Fruit fly (Drosophila melanogaster) whole organism, embryonic: ENCODE data around the gene Pisd.

Source experiments
- Aef1 ChIP-seq: fragments of 200-800 bp; sonication (Bioruptor generic); IDR thresholded peaks from 3 replicates; pipeline ENCODE4 v1.3.6; 2022; ENCODE audit warnings: missing biosample characterization, missing genetic modification characterization
- CG12071 ChIP-seq: fragments of 200-800 bp; sonication (Bioruptor generic); optimal IDR thresholded peaks from 3 replicates; lab custom pipeline; 2018; ENCODE audit warnings: missing biosample characterization, mild to moderate bottlenecking, missing genetic modification characterization
- CG12659 ChIP-seq: fragments of 200-800 bp; sonication (Bioruptor generic); optimal IDR thresholded peaks from 3 replicates; lab custom pipeline; 2017; ENCODE audit warnings: mild to moderate bottlenecking, missing biosample characterization, missing genetic modification reagents, missing genetic modification characterization
- CG13287 ChIP-seq: fragments of 200-800 bp; sonication (Bioruptor generic); IDR thresholded peaks from 2 replicates; pipeline ENCODE4 v1.3.6; 2022; ENCODE audit warnings: missing biosample characterization, missing genetic modification characterization; ENCODE audit not compliant: partially characterized antibody
- CG15479 ChIP-seq: fragments of 200-800 bp; sonication (Bioruptor generic); optimal IDR thresholded peaks from 3 replicates; lab custom pipeline; 2019; ENCODE audit warnings: missing biosample characterization, mild to moderate bottlenecking, missing genetic modification characterization, moderate library complexity
- CG15514 ChIP-seq: fragments of 200-800 bp; sonication (Bioruptor generic); optimal IDR thresholded peaks from 3 replicates; lab custom pipeline; 2017; ENCODE audit warnings: missing biosample characterization, missing genetic modification characterization, mild to moderate bottlenecking, moderate library complexity, missing genetic modification reagents
- CG1832 ChIP-seq: fragments of 200-800 bp; sonication (Bioruptor generic); optimal IDR thresholded peaks from 2 replicates; lab custom pipeline; 2017; ENCODE audit warnings: missing biosample characterization, mild to moderate bottlenecking, missing genetic modification characterization, inconsistent platforms
- CG2199 ChIP-seq: fragments of 200-800 bp; sonication (Bioruptor generic); IDR thresholded peaks from 3 replicates; pipeline ENCODE4 v1.3.6; 2022; ENCODE audit warnings: missing biosample characterization, missing genetic modification characterization
- CG31365 ChIP-seq: fragments of 200-800 bp; sonication (Bioruptor generic); optimal IDR thresholded peaks from 2 replicates; lab custom pipeline; 2018; ENCODE audit warnings: missing biosample characterization, mild to moderate bottlenecking, missing genetic modification characterization
- CG32772 ChIP-seq: fragments of 200-800 bp; sonication (Bioruptor generic); IDR thresholded peaks from 2 replicates; pipeline ENCODE4 v1.3.6; 2022; ENCODE audit warnings: missing biosample characterization, missing genetic modification characterization
- CG43689 ChIP-seq: fragments of 200-800 bp; sonication (Bioruptor generic); IDR thresholded peaks from 2 replicates; pipeline ENCODE4 v1.3.6; 2022; ENCODE audit warnings: missing biosample characterization, missing genetic modification characterization
- CG4424 ChIP-seq: fragments of 200-800 bp; sonication (Bioruptor generic); optimal IDR thresholded peaks from 3 replicates; lab custom pipeline; 2016; ENCODE audit warnings: missing biosample characterization, missing genetic modification characterization
- CG4854 ChIP-seq: fragments of 200-800 bp; sonication (Bioruptor generic); optimal IDR thresholded peaks from 2 replicates; lab custom pipeline; 2016; ENCODE audit warnings: missing biosample characterization, missing genetic modification characterization, inconsistent platforms
- CG7839 ChIP-seq: fragments of 200-800 bp; sonication (Bioruptor generic); optimal IDR thresholded peaks from 3 replicates; lab custom pipeline; 2018; ENCODE audit warnings: missing biosample characterization, mild to moderate bottlenecking, missing genetic modification characterization, moderate library complexity
- CG8089 ChIP-seq: fragments of 200-800 bp; sonication (Bioruptor generic); optimal IDR thresholded peaks from 3 replicates; lab custom pipeline; 2016; ENCODE audit warnings: missing biosample characterization, missing genetic modification characterization
- CkIIα-i1 ChIP-seq: fragments of 200-800 bp; sonication (Bioruptor generic); IDR thresholded peaks from 2 replicates; pipeline ENCODE4 v1.3.6; 2022; ENCODE audit warnings: missing biosample characterization, missing genetic modification characterization
- Doc2 ChIP-seq: fragments of 200-800 bp; sonication (Bioruptor generic); IDR thresholded peaks from 2 replicates; pipeline ENCODE4 v1.3.6; 2022; ENCODE audit warnings: missing biosample characterization, missing genetic modification characterization
- Drgx ChIP-seq: fragments of 200-800 bp; sonication (Bioruptor generic); IDR thresholded peaks from 2 replicates; pipeline ENCODE4 v1.3.6; 2022; ENCODE audit warnings: missing biosample characterization, missing genetic modification characterization
- E2f1 ChIP-seq: fragments of 200-800 bp; sonication (Bioruptor generic); IDR thresholded peaks from 2 replicates; pipeline ENCODE4 v1.3.6; 2022; ENCODE audit warnings: missing biosample characterization, missing genetic modification characterization
- HmgZ ChIP-seq: fragments of 200-800 bp; sonication (Bioruptor generic); optimal IDR thresholded peaks from 2 replicates; lab custom pipeline; 2018; ENCODE audit warnings: missing biosample characterization, mild to moderate bottlenecking, missing genetic modification characterization
- Meics ChIP-seq: fragments of 200-800 bp; sonication (Bioruptor generic); optimal IDR thresholded peaks from 2 replicates; lab custom pipeline; 2017; ENCODE audit warnings: missing biosample characterization, mild to moderate bottlenecking, missing genetic modification characterization
- Mrtf ChIP-seq: fragments of 200-800 bp; sonication (Bioruptor generic); IDR thresholded peaks from 3 replicates; pipeline ENCODE4 v1.3.6; 2022; ENCODE audit warnings: missing biosample characterization, missing genetic modification characterization
- Ptx1 ChIP-seq: fragments of 200-800 bp; sonication (Bioruptor generic); IDR thresholded peaks from 2 replicates; pipeline ENCODE4 v1.3.6; 2022; ENCODE audit warnings: missing biosample characterization, missing genetic modification characterization
- Sry-β ChIP-seq: fragments of 200-800 bp; sonication (Bioruptor generic); optimal IDR thresholded peaks from 2 replicates; lab custom pipeline; 2018; ENCODE audit warnings: missing biosample characterization, mild to moderate bottlenecking, missing genetic modification characterization, moderate library complexity
- YL-1 ChIP-seq: fragments of 200-800 bp; sonication (Bioruptor generic); optimal IDR thresholded peaks from 3 replicates; lab custom pipeline; 2017; ENCODE audit warnings: missing biosample characterization, mild to moderate bottlenecking, missing genetic modification characterization
- btn ChIP-seq: fragments of 200-800 bp; sonication (Bioruptor generic); optimal IDR thresholded peaks from 2 replicates; lab custom pipeline; 2016; ENCODE audit warnings: missing biosample characterization, missing genetic modification characterization
- ci ChIP-seq: fragments of 200-800 bp; sonication (Bioruptor generic); IDR thresholded peaks from 3 replicates; pipeline ENCODE4 v1.3.6; 2022; ENCODE audit warnings: missing biosample characterization, missing genetic modification characterization
- crol ChIP-seq: fragments of 200-800 bp; sonication (Bioruptor generic); IDR thresholded peaks from 2 replicates; pipeline ENCODE4 v1.3.6; 2022; ENCODE audit warnings: missing biosample characterization, missing genetic modification characterization
- dan ChIP-seq: fragments of 200-800 bp; sonication (Bioruptor generic); IDR thresholded peaks from 2 replicates; pipeline ENCODE4 v1.3.6; 2022; ENCODE audit warnings: missing biosample characterization, missing genetic modification characterization
- dysf ChIP-seq: fragments of 200-800 bp; sonication (Bioruptor generic); IDR thresholded peaks from 3 replicates; pipeline ENCODE4 v1.3.6; 2022; ENCODE audit warnings: missing biosample characterization, missing genetic modification characterization
- fu2 ChIP-seq: fragments of 200-800 bp; sonication (Bioruptor generic); optimal IDR thresholded peaks from 2 replicates; lab custom pipeline; 2016; ENCODE audit warnings: missing biosample characterization, missing genetic modification characterization
- gcm ChIP-seq: fragments of 200-800 bp; sonication (Bioruptor generic); optimal IDR thresholded peaks from 2 replicates; lab custom pipeline; 2019; ENCODE audit warnings: missing biosample characterization, mild to moderate bottlenecking, missing genetic modification characterization, moderate library complexity
- gem ChIP-seq: fragments of 200-800 bp; sonication (Bioruptor generic); optimal IDR thresholded peaks from 2 replicates; lab custom pipeline; 2019; ENCODE audit warnings: missing biosample characterization, mild to moderate bottlenecking, missing genetic modification characterization, moderate library complexity
- grn ChIP-seq: fragments of 200-800 bp; sonication (Bioruptor generic); optimal IDR thresholded peaks from 3 replicates; lab custom pipeline; 2017; ENCODE audit warnings: missing biosample characterization, missing genetic modification characterization
- jing ChIP-seq: fragments of 200-800 bp; sonication (Bioruptor generic); optimal IDR thresholded peaks from 2 replicates; lab custom pipeline; 2018; ENCODE audit warnings: missing biosample characterization, mild to moderate bottlenecking, missing genetic modification characterization
- kay ChIP-seq: fragments of 200-800 bp; sonication (Bioruptor generic); optimal IDR thresholded peaks from 2 replicates; lab custom pipeline; 2016; ENCODE audit warnings: missing biosample characterization, missing genetic modification characterization
- kni ChIP-seq: fragments of 200-800 bp; sonication (Bioruptor generic); optimal IDR thresholded peaks from 3 replicates; lab custom pipeline; 2017; ENCODE audit warnings: mild to moderate bottlenecking, missing biosample characterization, missing genetic modification reagents, missing genetic modification characterization
- lab ChIP-seq: fragments of 200-800 bp; sonication (Bioruptor generic); optimal IDR thresholded peaks from 3 replicates; lab custom pipeline; 2017; ENCODE audit warnings: missing biosample characterization, missing genetic modification characterization, mild to moderate bottlenecking, moderate library complexity, missing genetic modification reagents
- lilli ChIP-seq: fragments of 200-800 bp; sonication (Bioruptor generic); optimal IDR thresholded peaks from 3 replicates; lab custom pipeline; 2016; ENCODE audit warnings: missing biosample characterization, missing genetic modification characterization
- lmd ChIP-seq: fragments of 200-800 bp; sonication (Bioruptor generic); IDR thresholded peaks from 2 replicates; pipeline ENCODE4 v1.3.6; 2022; ENCODE audit warnings: missing biosample characterization, missing genetic modification characterization
- nmo ChIP-seq: fragments of 200-800 bp; sonication (Bioruptor generic); optimal IDR thresholded peaks from 2 replicates; lab custom pipeline; 2018; ENCODE audit warnings: missing biosample characterization, mild to moderate bottlenecking, missing genetic modification characterization, moderate library complexity
- nom ChIP-seq: fragments of 200-800 bp; sonication (Bioruptor generic); optimal IDR thresholded peaks from 2 replicates; lab custom pipeline; 2017; ENCODE audit warnings: missing biosample characterization, missing genetic modification characterization, mild to moderate bottlenecking, moderate library complexity, missing genetic modification reagents
- pan ChIP-seq, 4 experiments: fragments of >200 bp in 3 of 4; fragments of 200-800 bp in 1 of 4; sonication (Bioruptor generic) in 1 of 4; optimal IDR thresholded peaks in 3 of 4; IDR thresholded peaks in 1 of 4; 2 replicates each; pipeline versions ENCODE4 v1.3.6 to Lab custom; 2017 to 2022; ENCODE audit warnings: missing biosample characterization in 2 of 4, missing genetic modification characterization in 2 of 4, mixed read lengths in 1 of 4
- repo ChIP-seq: fragments of 200-800 bp; sonication (Bioruptor generic); optimal IDR thresholded peaks from 2 replicates; lab custom pipeline; 2016; ENCODE audit warnings: missing biosample characterization, missing genetic modification characterization
- seq ChIP-seq: fragments of 200-800 bp; sonication (Bioruptor generic); IDR thresholded peaks from 2 replicates; pipeline ENCODE4 v1.3.6; 2022; ENCODE audit warnings: missing biosample characterization, missing genetic modification characterization
- sug ChIP-seq: fragments of 200-800 bp; optimal IDR thresholded peaks from 2 replicates; lab custom pipeline; 2019; ENCODE audit warnings: missing biosample characterization, mild to moderate bottlenecking, missing genetic modification characterization, moderate library complexity
- z ChIP-seq: fragments of 200-800 bp; sonication (Bioruptor generic); IDR thresholded peaks from 3 replicates; pipeline ENCODE4 v1.3.6; 2022; ENCODE audit warnings: missing biosample characterization, missing genetic modification characterization

Gene Pisd

dm6 chr3R:24003948-24004347 is 46.6 kb upstream of the Pisd start:
- no peak for TF ChIP-seq repo
- TF ChIP-seq btn = no peak
- TF ChIP-seq nom (GFP tag; lab: Kevin White, UChicago) = peak; percentile 87
- TF ChIP-seq Doc2 = no peak
- TF ChIP-seq CG2199 (GFP tag; lab: Robert Waterston, UW) = 0 out of 3 replicates have a peak, but pooled peaks have one; percentile 18
- TF ChIP-seq CG8089 (GFP tag; lab: Kevin White, UChicago) = no peak

DNA sequence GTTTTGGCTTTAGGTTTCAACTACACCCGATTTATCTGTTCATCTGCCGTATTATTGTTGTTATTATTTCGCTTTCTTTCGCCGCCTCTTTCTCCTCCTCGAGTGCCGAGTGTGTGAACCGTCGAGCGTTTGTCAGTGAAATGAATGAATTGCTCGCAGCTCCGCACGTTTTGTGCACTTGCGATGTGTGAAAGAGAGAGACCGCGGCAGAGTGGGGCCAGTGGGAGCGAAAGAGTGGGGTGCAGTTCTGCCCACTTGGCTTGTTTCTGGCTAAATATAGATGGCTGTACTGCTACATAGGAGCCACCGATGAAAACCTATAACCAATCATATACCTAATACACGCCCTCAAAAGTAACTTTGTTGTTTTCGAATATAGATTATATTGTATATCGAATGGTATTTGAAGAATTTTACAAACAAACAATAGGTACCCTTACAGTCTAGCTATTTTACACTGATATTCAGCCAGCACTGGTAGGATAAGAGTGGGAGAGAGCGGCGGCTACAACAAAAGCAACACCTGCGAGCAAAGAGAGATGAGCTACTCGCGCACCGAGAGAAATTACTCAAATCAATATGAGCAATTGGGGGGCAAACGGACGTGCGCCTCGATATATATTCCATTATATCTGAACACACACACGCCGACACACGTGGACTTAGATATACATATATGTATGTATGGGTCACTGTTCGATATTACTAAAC is 44.0 kb upstream of the Pisd start:
- no peak for TF ChIP-seq CG43689 (GFP tag; lab: Robert Waterston, UW)
- TF ChIP-seq pan (optimal IDR thresholded peaks at IDR 0.05; lab: Kevin White, UChicago) = no peak
- TF ChIP-seq pan (GFP tag; optimal IDR thresholded peaks at IDR 0.05 in 1 of 2, IDR thresholded peaks at IDR 0.05 in 1 of 2) = peak in 1 of 2 experiments; percentile 19
- TF ChIP-seq grn (GFP tag; lab: Kevin White, UChicago) = peak; percentile 53
- TF ChIP-seq Aef1 = 0 out of 3 replicates have a peak, but pooled peaks have one; percentile 26
- TF ChIP-seq E2f1 = peak; percentile 26; the same call in 1 of the 2 replicates
- peak; percentile 1 for TF ChIP-seq CG1832 (GFP tag; lab: Kevin White, UChicago)
- TF ChIP-seq kni (GFP tag; lab: Kevin White, UChicago) = peak; percentile 32
- TF ChIP-seq Meics (GFP tag; lab: Kevin White, UChicago) = peak; percentile 41
- peak; percentile 43; the same call in 1 of the 3 replicates for TF ChIP-seq dysf (GFP tag; lab: Robert Waterston, UW)
- 0 out of 2 replicates have a peak, but pooled peaks have one; percentile 29 for TF ChIP-seq CG32772
- peak; percentile 38; the same call in 1 of the 2 replicates for TF ChIP-seq lmd (GFP tag; lab: Robert Waterston, UW)
- TF ChIP-seq CkIIα-i1 (GFP tag; lab: Robert Waterston, UW) = no peak
- TF ChIP-seq z (GFP tag; lab: Robert Waterston, UW) = peak; percentile 56; the same call in 1 of the 3 replicates
- peak; percentile 19 for TF ChIP-seq sug (tag; lab: Kevin White, UChicago)
- TF ChIP-seq kay = peak; percentile 11
- TF ChIP-seq lab (GFP tag; lab: Kevin White, UChicago) = peak; percentile 42
- no peak for TF ChIP-seq Mrtf
- TF ChIP-seq lilli (GFP tag; lab: Kevin White, UChicago) = peak; percentile 34
- TF ChIP-seq seq (GFP tag; lab: Robert Waterston, UW) = 0 out of 2 replicates have a peak, but pooled peaks have one; percentile 11
- peak; percentile 96 for TF ChIP-seq Sry-β
- TF ChIP-seq CG15514 (GFP tag; lab: Kevin White, UChicago) = peak; percentile 8
- no peak for TF ChIP-seq CG15479 (GFP tag; lab: Kevin White, UChicago)
- TF ChIP-seq CG7839 (tag; lab: Kevin White, UChicago) = peak; percentile 3
- 0 out of 2 replicates have a peak, but pooled peaks have one; percentile 42 for TF ChIP-seq Drgx
- peak; percentile 13 for TF ChIP-seq HmgZ (tag; lab: Kevin White, UChicago)
- peak; percentile 2 for TF ChIP-seq nmo
- TF ChIP-seq gcm (GFP tag; lab: Kevin White, UChicago) = peak; percentile 3
- peak; percentile 19; the same call in 1 of the 2 replicates for TF ChIP-seq Ptx1 (GFP tag; lab: Robert Waterston, UW)
- no peak for TF ChIP-seq CG13287 (GFP tag; lab: Robert Waterston, UW)
- TF ChIP-seq CG31365 (tag; lab: Kevin White, UChicago) = peak; percentile 20
- TF ChIP-seq CG4424 (GFP tag; lab: Kevin White, UChicago) = peak; percentile 6
- TF ChIP-seq crol = peak; percentile 50
- TF ChIP-seq dan (GFP tag; lab: Robert Waterston, UW) = no peak
- peak; percentile 13 for TF ChIP-seq YL-1 (GFP tag; lab: Kevin White, UChicago)
- peak; percentile 26 for TF ChIP-seq CG12659
- TF ChIP-seq CG4854 = no peak
- TF ChIP-seq fu2 (GFP tag; lab: Kevin White, UChicago) = no peak
- TF ChIP-seq jing = no peak
- TF ChIP-seq ci = peak; percentile 45; the same call in 2 of the 3 replicates
- no peak for TF ChIP-seq CG12071 (GFP tag; lab: Kevin White, UChicago)
- TF ChIP-seq gem = peak; percentile 32
